Comparison of ENCODE assay signal across 2 worm cellular contexts in the genomic region with DNA sequence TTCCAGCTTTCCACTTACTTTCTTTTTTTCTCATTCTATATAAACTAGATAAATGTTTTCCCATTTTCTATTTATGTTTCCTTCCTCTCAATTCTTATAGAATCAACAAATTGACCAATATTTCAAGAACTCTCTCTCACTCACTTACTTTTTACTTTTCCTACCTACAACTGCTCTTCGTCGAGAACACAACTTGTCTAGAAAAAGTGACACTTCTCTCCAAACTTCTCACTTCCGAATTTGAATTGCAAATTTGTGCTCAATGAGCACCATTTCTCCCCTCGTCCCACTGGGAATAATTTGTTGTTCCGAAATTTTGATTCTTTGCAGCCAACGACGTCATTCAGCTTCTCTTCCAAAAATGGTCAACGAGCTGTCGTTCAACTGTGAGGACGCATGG.
TF ChIP-seq lines count a peak whose summit lies in the region.

TSS of gene F47D12.3 (plus strand) at position 331 of the 400 bp plus-strand sequence.

TF ChIP-seq in whole organism, L3 larva, 47 proteins besides CTCF, POLR2A, EP300 and RAD21:
- peak; percentile 27 for TF ChIP-seq lin-39 (tag; optimal IDR thresholded peaks at IDR 0.05; lab: Kevin White, UChicago)
- TF ChIP-seq nhr-67 (tag; optimal IDR thresholded peaks at IDR 0.05; lab: Kevin White, UChicago) = no peak

TF ChIP-seq in whole organism, L4 larva, 104 proteins besides CTCF, POLR2A, EP300 and RAD21:
- TF ChIP-seq ceh-20 (GFP tag; IDR thresholded peaks at IDR 0.05; lab: Robert Waterston, UW) = peak; percentile 18; the same call in 1 of the 2 replicates
- no peak for TF ChIP-seq zfp-3 (GFP tag; conservative IDR thresholded peaks at IDR 0.05; lab: Robert Waterston, UW)
- TF ChIP-seq zfp-2 (tag; optimal IDR thresholded peaks at IDR 0.05; lab: Kevin White, UChicago) = no peak
- TF ChIP-seq dmd-8 (GFP tag; IDR thresholded peaks at IDR 0.05; lab: Robert Waterston, UW) = no peak
- TF ChIP-seq unc-62 (GFP tag; optimal IDR thresholded peaks at IDR 0.05 in 1 of 2; lab: Kevin White, UChicago) = peak in 1 of 2 experiments; percentile 97
- no peak for TF ChIP-seq unc-62 (tag; optimal IDR thresholded peaks at IDR 0.05; lab: Kevin White, UChicago)
- no peak for TF ChIP-seq Y48G9A.11 (GFP tag; IDR thresholded peaks at IDR 0.05; lab: Robert Waterston, UW)
- TF ChIP-seq nhr-48 (tag; optimal IDR thresholded peaks at IDR 0.05; lab: Kevin White, UChicago) = no peak
- TF ChIP-seq lim-7 (GFP tag; IDR thresholded peaks at IDR 0.05; lab: Robert Waterston, UW) = no peak
- no peak for TF ChIP-seq lin-39 (tag; optimal IDR thresholded peaks at IDR 0.05; lab: Kevin White, UChicago)
- no peak for TF ChIP-seq dve-1 (tag; optimal IDR thresholded peaks at IDR 0.05; lab: Kevin White, UChicago; ENCODE audit: insufficient read depth)
TF ChIP-seq in whole organism, L4 larva: peak in this region for 2.

Comparison
In these comparisons a context has a peak if more than half of its experiments do, and no peak if none do; other contexts are left out.
1. Of the 28 proteins assayed by ChIP-seq in both whole organism, L4 larva and whole organism, L3 larva: peak only in whole organism, L4 larva: none; only in whole organism, L3 larva: lin-39; in both: none; in neither: 26; mixed calls (peak in some experiments, not most) for 1.